Worm (Caenorhabditis elegans) whole organism, L4 larva: ENCODE results near the gene F35H10.10.

ENCODE experiments used
- F10B5.3 ChIP-seq: sonication (generic microtip); optimal IDR thresholded peaks from 2 replicates; lab custom pipeline; 2016; ENCODE audit warnings: mild to moderate bottlenecking, missing genetic modification characterization, missing compliant biosample characterization
- R02D3.7 ChIP-seq: fragments of 150-350 bp; sonication (generic microtip); optimal IDR thresholded peaks from 3 replicates; lab custom pipeline; 2014; ENCODE audit warnings: missing biosample characterization, missing genetic modification characterization
- T20F7.1 ChIP-seq: fragments of 200-800 bp; sonication (Bioruptor generic); optimal IDR thresholded peaks from 2 replicates; lab custom pipeline; 2018; ENCODE audit warnings: mild to moderate bottlenecking, missing genetic modification characterization, missing compliant biosample characterization
- Y105C5A.15 ChIP-seq: fragments of 200-800 bp; sonication (Bioruptor generic); IDR thresholded peaks from 2 replicates; pipeline ENCODE4 v1.3.6; 2022; ENCODE audit warnings: missing genetic modification characterization, missing compliant biosample characterization
- Y5F2A.4 ChIP-seq: fragments of 200-800 bp; sonication (Bioruptor generic); optimal IDR thresholded peaks from 2 replicates; lab custom pipeline; 2018; ENCODE audit warnings: mild to moderate bottlenecking, missing genetic modification characterization, missing compliant biosample characterization
- ZK337.2 ChIP-seq: fragments of 200-800 bp; sonication (Bioruptor generic); IDR thresholded peaks from 2 replicates; pipeline ENCODE4 v1.3.6; 2022; ENCODE audit warnings: missing genetic modification reagents, missing genetic modification characterization, missing compliant biosample characterization
- aha-1 ChIP-seq: fragments of 150-350 bp; peaks from one replicate; lab custom pipeline; 2014; ENCODE audit warnings: missing biosample characterization, missing genetic modification characterization
- ama-1 ChIP-seq: fragments of 150-350 bp; optimal IDR thresholded peaks from 2 replicates; lab custom pipeline; 2014; ENCODE audit warnings: inconsistent platforms, mixed read lengths
- attf-4 ChIP-seq: sonication (generic microtip); optimal IDR thresholded peaks from 3 replicates; lab custom pipeline; 2017; ENCODE audit warnings: missing biosample characterization, missing genetic modification characterization
- ceh-20 ChIP-seq: fragments of 200-800 bp; sonication (Bioruptor generic); IDR thresholded peaks from 2 replicates; pipeline ENCODE4 v1.3.6; 2022; ENCODE audit warnings: missing genetic modification reagents, missing genetic modification characterization, missing compliant biosample characterization
- ceh-62 ChIP-seq: sonication (generic microtip); optimal IDR thresholded peaks from 2 replicates; lab custom pipeline; 2017; ENCODE audit warnings: missing biosample characterization, missing genetic modification characterization
- ces-1 ChIP-seq: fragments of 150-350 bp; sonication (generic microtip); optimal IDR thresholded peaks from 4 replicates; lab custom pipeline; 2014; ENCODE audit warnings: missing biosample characterization, missing genetic modification reagents, missing genetic modification characterization
- daf-12 ChIP-seq: fragments of 150-350 bp; optimal IDR thresholded peaks from 2 replicates; lab custom pipeline; 2014; ENCODE audit warnings: missing biosample characterization, missing genetic modification reagents, missing genetic modification characterization
- daf-16 ChIP-seq, 3 experiments: sonication (generic microtip); optimal IDR thresholded peaks; 2 replicates each; lab custom pipeline; 2016 to 2017; ENCODE audit warnings: missing genetic modification characterization in 3 of 3, missing genetic modification reagents in 3 of 3, mild to moderate bottlenecking in 2 of 3, missing compliant biosample characterization in 2 of 3, missing biosample characterization in 1 of 3, moderate library complexity in 1 of 3
- daf-19 ChIP-seq: fragments of 200-800 bp; sonication (Bioruptor generic); conservative IDR thresholded peaks from 2 replicates; pipeline ENCODE4 v1.3.6; 2022; ENCODE audit warnings: missing genetic modification characterization, missing compliant biosample characterization
- daf-8 ChIP-seq: fragments of 200-800 bp; sonication (Bioruptor generic); IDR thresholded peaks from 2 replicates; pipeline ENCODE4 v1.3.6; 2022; ENCODE audit warnings: missing genetic modification characterization, missing compliant biosample characterization
- dmd-6 ChIP-seq: fragments of 200-800 bp; sonication (Bioruptor generic); IDR thresholded peaks from 2 replicates; pipeline ENCODE4 v1.3.6; 2022; ENCODE audit warnings: missing genetic modification reagents, missing genetic modification characterization, missing compliant biosample characterization
- dpl-1 ChIP-seq: fragments of 150-350 bp; optimal IDR thresholded peaks from 2 replicates; lab custom pipeline; 2014; ENCODE audit warnings: missing biosample characterization, missing genetic modification reagents, missing genetic modification characterization
- egl-27 ChIP-seq: sonication (generic microtip); optimal IDR thresholded peaks from 3 replicates; lab custom pipeline; 2017; ENCODE audit warnings: missing biosample characterization, missing genetic modification reagents, missing genetic modification characterization
- hlh-11 ChIP-seq: fragments of 200-800 bp; sonication (Bioruptor generic); optimal IDR thresholded peaks from 2 replicates; lab custom pipeline; 2018; ENCODE audit warnings: mild to moderate bottlenecking, missing genetic modification characterization, missing compliant biosample characterization
- jun-1 ChIP-seq: fragments of 150-350 bp; optimal IDR thresholded peaks from 2 replicates; lab custom pipeline; 2014; ENCODE audit warnings: missing biosample characterization, missing genetic modification reagents, missing genetic modification characterization
- lin-29 ChIP-seq: fragments of 200-800 bp; sonication (Bioruptor generic); IDR thresholded peaks from 2 replicates; pipeline ENCODE4 v1.3.6; 2022; ENCODE audit warnings: missing genetic modification reagents, missing genetic modification characterization, missing compliant biosample characterization
- lin-39 ChIP-seq: fragments of 150-350 bp; optimal IDR thresholded peaks from 2 replicates; lab custom pipeline; 2014; ENCODE audit warnings: missing biosample characterization, missing genetic modification reagents, missing genetic modification characterization
- lir-3 ChIP-seq: sonication (generic microtip); optimal IDR thresholded peaks from 2 replicates; lab custom pipeline; 2016; ENCODE audit warnings: mild to moderate bottlenecking, missing genetic modification characterization, missing compliant biosample characterization
- lsy-2 ChIP-seq, 2 experiments: fragments of 150-350 bp in 1 of 2; sonication (generic microtip) in 1 of 2; optimal IDR thresholded peaks; 2 replicates each; lab custom pipeline; 2014 to 2017; ENCODE audit warnings: missing biosample characterization in 2 of 2, missing genetic modification characterization in 2 of 2
- madf-9 ChIP-seq: fragments of 200-800 bp; sonication (Bioruptor generic); conservative IDR thresholded peaks from 2 replicates; pipeline ENCODE4 v1.3.6; 2022; ENCODE audit warnings: missing genetic modification reagents, missing genetic modification characterization, missing compliant biosample characterization
- mdt-29 ChIP-seq: fragments of 200-800 bp; sonication (Bioruptor generic); IDR thresholded peaks from 2 replicates; pipeline ENCODE4 v1.3.6; 2022; ENCODE audit warnings: missing genetic modification reagents, missing genetic modification characterization, missing compliant biosample characterization
- mep-1 ChIP-seq: fragments of 150-350 bp; sonication (generic microtip); optimal IDR thresholded peaks from 3 replicates; lab custom pipeline; 2014; ENCODE audit warnings: missing biosample characterization, missing genetic modification characterization
- mes-2 ChIP-seq: sonication (generic microtip); optimal IDR thresholded peaks from 2 replicates; lab custom pipeline; 2016; ENCODE audit warnings: missing genotype, mild to moderate bottlenecking, missing genetic modification characterization, missing compliant biosample characterization; ENCODE audit not compliant: poor library complexity, severe bottlenecking
- mxl-3 ChIP-seq: fragments of 200-800 bp; sonication (Bioruptor generic); optimal IDR thresholded peaks from 2 replicates; lab custom pipeline; 2018; ENCODE audit warnings: mild to moderate bottlenecking, missing genetic modification characterization, missing compliant biosample characterization
- nhr-102 ChIP-seq: sonication (generic microtip); optimal IDR thresholded peaks from 2 replicates; lab custom pipeline; 2016; ENCODE audit warnings: mild to moderate bottlenecking, missing genetic modification characterization, moderate library complexity, missing compliant biosample characterization
- nhr-111 ChIP-seq: fragments of 200-800 bp; sonication (Bioruptor generic); optimal IDR thresholded peaks from 2 replicates; lab custom pipeline; 2018; ENCODE audit warnings: mild to moderate bottlenecking, missing genetic modification characterization, missing compliant biosample characterization
- nhr-25 ChIP-seq: sonication (generic microtip); optimal IDR thresholded peaks from 2 replicates; lab custom pipeline; 2017; ENCODE audit warnings: missing genetic modification characterization, mild to moderate bottlenecking, missing compliant biosample characterization, antibody characterized with exemption, moderate library complexity, borderline replicate concordance; ENCODE audit not compliant: insufficient read depth
- nhr-28 ChIP-seq: fragments of 150-350 bp; optimal IDR thresholded peaks from 2 replicates; lab custom pipeline; 2014; ENCODE audit warnings: missing biosample characterization, missing genetic modification characterization
- nhr-77 ChIP-seq: fragments of 150-350 bp; optimal IDR thresholded peaks from 2 replicates; lab custom pipeline; 2014; ENCODE audit warnings: missing biosample characterization, missing genetic modification characterization
- pha-4 ChIP-seq, 2 experiments: fragments of 150-350 bp in 1 of 2; fragments of 200-800 bp in 1 of 2; sonication (Bioruptor generic) in 1 of 2; IDR thresholded peaks in 1 of 2; optimal IDR thresholded peaks in 1 of 2; 2 replicates each; pipeline versions ENCODE4 v1.3.6 to Lab custom; 2014 to 2022; ENCODE audit warnings: missing genetic modification characterization in 2 of 2, missing genetic modification reagents in 2 of 2, missing biosample characterization in 1 of 2, missing compliant biosample characterization in 1 of 2
- saeg-2 ChIP-seq: fragments of 200-800 bp; sonication (Bioruptor generic); IDR thresholded peaks from 2 replicates; pipeline ENCODE4 v1.3.6; 2022; ENCODE audit warnings: missing genetic modification reagents, missing genetic modification characterization, missing compliant biosample characterization
- skn-1 ChIP-seq: fragments of 150-350 bp; optimal IDR thresholded peaks from 2 replicates; lab custom pipeline; 2014; ENCODE audit warnings: missing biosample characterization, missing genetic modification characterization
- spr-1 ChIP-seq: sonication (generic microtip); optimal IDR thresholded peaks from 2 replicates; lab custom pipeline; 2016; ENCODE audit warnings: mild to moderate bottlenecking, missing genetic modification characterization, missing compliant biosample characterization
- spr-3 ChIP-seq: fragments of 200-800 bp; sonication (Bioruptor generic); optimal IDR thresholded peaks from 2 replicates; lab custom pipeline; 2018; ENCODE audit warnings: mild to moderate bottlenecking, missing genetic modification characterization, missing compliant biosample characterization
- tag-97 ChIP-seq: fragments of 200-800 bp; sonication (Bioruptor generic); IDR thresholded peaks from 2 replicates; pipeline ENCODE4 v1.3.6; 2022; ENCODE audit warnings: missing genetic modification characterization, missing compliant biosample characterization
- vab-7 ChIP-seq: fragments of 200-800 bp; sonication (Bioruptor generic); IDR thresholded peaks from 2 replicates; pipeline ENCODE4 v1.3.6; 2022; ENCODE audit warnings: missing genetic modification reagents, missing genetic modification characterization, missing compliant biosample characterization
- zfp-2 ChIP-seq: sonication (generic microtip); optimal IDR thresholded peaks from 2 replicates; lab custom pipeline; 2016; ENCODE audit warnings: mild to moderate bottlenecking, missing genetic modification characterization, missing compliant biosample characterization
- zip-11 ChIP-seq: fragments of 200-800 bp; sonication (Bioruptor generic); IDR thresholded peaks from 2 replicates; pipeline ENCODE4 v1.3.6; 2022; ENCODE audit warnings: missing genetic modification characterization, missing compliant biosample characterization
- zip-2 ChIP-seq: fragments of 150-350 bp; optimal IDR thresholded peaks from 2 replicates; lab custom pipeline; 2014; ENCODE audit warnings: missing biosample characterization, missing genetic modification characterization
- ztf-11 ChIP-seq: fragments of 150-350 bp; optimal IDR thresholded peaks from 2 replicates; lab custom pipeline; 2014; ENCODE audit warnings: missing biosample characterization, missing genetic modification characterization

Gene F35H10.10

DNA sequence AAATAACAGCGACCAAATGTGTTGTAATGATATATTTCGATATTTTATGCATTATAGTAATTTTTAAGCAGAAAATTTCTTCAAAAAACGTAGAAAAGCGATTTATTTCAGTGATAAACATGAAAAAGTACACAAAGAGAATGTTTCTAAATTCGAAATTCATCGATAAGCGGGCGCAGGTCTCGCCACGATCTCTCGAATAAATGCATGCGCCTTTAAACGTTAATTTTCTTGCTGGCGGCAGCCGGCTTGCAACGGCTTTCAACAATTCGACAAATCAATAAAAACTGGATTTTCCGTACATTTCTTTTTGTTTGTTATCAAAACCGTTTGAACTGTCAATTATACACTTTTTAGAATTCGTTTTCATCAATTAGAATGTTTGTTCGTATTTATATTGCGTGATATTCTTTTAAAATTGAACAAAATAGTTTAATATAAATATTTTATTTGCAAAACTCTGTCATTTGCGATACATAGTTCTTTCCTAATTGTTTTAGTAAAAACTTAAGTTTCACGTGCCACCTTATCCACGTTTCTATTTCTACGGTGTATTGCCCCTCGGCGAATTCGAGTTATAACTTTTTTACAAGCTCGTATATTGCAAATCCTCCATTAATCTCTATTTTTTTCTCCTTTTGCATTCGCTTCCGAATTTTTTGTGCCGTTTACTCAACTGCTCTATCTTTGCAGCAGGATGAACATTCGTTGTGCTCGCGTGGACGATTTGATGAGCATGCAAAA is 23.0 kb downstream of the F35H10.10 start, which contains the start of gene daf-31 (continued):
- peak; percentile 3 for TF ChIP-seq nhr-28
- TF ChIP-seq daf-16 (GFP tag; optimal IDR thresholded peaks at IDR 0.05; lab: Kevin White, UChicago): no peak
- TF ChIP-seq daf-16 (tag; optimal IDR thresholded peaks at IDR 0.05; lab: Kevin White, UChicago): peak; percentile 50
- no peak for TF ChIP-seq lin-39 (tag; lab: Kevin White, UChicago)
- TF ChIP-seq ZK337.2 (GFP tag; lab: Robert Waterston, UW): no peak
- TF ChIP-seq daf-8 (GFP tag; lab: Robert Waterston, UW): no peak
- TF ChIP-seq nhr-25 (tag; lab: Kevin White, UChicago): no peak
- TF ChIP-seq pha-4 (GFP tag; IDR thresholded peaks at IDR 0.05; lab: Robert Waterston, UW): no peak
- TF ChIP-seq pha-4 (tag; optimal IDR thresholded peaks at IDR 0.05; lab: Kevin White, UChicago): peak; percentile 39
- no peak for TF ChIP-seq zip-11 (GFP tag; lab: Robert Waterston, UW)
- TF ChIP-seq egl-27: no peak
- TF ChIP-seq mdt-29: no peak
- peak; percentile 0 for TF ChIP-seq hlh-11 (tag; lab: Kevin White, UChicago)
- peak; percentile 60 for TF ChIP-seq mep-1
- no peak for TF ChIP-seq daf-19 (GFP tag; lab: Robert Waterston, UW)
- TF ChIP-seq dmd-6 (GFP tag; lab: Robert Waterston, UW): no peak; the same call in 1 of the 2 replicates
- no peak for TF ChIP-seq zip-2 (tag; lab: Kevin White, UChicago)
- TF ChIP-seq aha-1: no peak
- TF ChIP-seq F10B5.3 (tag; lab: Kevin White, UChicago): no peak
- TF ChIP-seq nhr-77: no peak
- no peak for TF ChIP-seq spr-1 (tag; lab: Kevin White, UChicago)
- no peak for TF ChIP-seq madf-9 (GFP tag; lab: Robert Waterston, UW)
- TF ChIP-seq attf-4 (tag; lab: Kevin White, UChicago): no peak
- TF ChIP-seq Y5F2A.4 (GFP tag; lab: Kevin White, UChicago): no peak
- no peak for TF ChIP-seq lir-3 (tag; lab: Kevin White, UChicago)
- peak; percentile 57 for TF ChIP-seq dpl-1
- TF ChIP-seq mxl-3 (GFP tag; lab: Kevin White, UChicago): no peak
- no peak for TF ChIP-seq vab-7 (GFP tag; lab: Robert Waterston, UW)
- peak; percentile 7 for TF ChIP-seq ama-1 (lab: Kevin White, UChicago)
- TF ChIP-seq skn-1 (tag; lab: Kevin White, UChicago): no peak
- no peak for TF ChIP-seq saeg-2 (GFP tag; lab: Robert Waterston, UW)
- TF ChIP-seq R02D3.7: no peak
- TF ChIP-seq ceh-20 (GFP tag; lab: Robert Waterston, UW): no peak
- no peak for TF ChIP-seq lin-29 (GFP tag; lab: Robert Waterston, UW)

ce11 chrIV:8289505-8289579 is 23.4 kb downstream of the F35H10.10 start, which contains the start of gene nucl-1:
Gene nucl-1, minus strand, starts transcription at chrIV:8289530.
- TF ChIP-seq spr-3 (GFP tag; lab: Kevin White, UChicago) (no peak), madf-9 (GFP tag; lab: Robert Waterston, UW) (no peak), lir-3 (tag; lab: Kevin White, UChicago) (no peak), jun-1 (no peak), ces-1 (GFP tag; lab: Kevin White, UChicago) (no peak), T20F7.1 (GFP tag; lab: Kevin White, UChicago) (no peak), lsy-2 (tag; optimal IDR thresholded peaks at IDR 0.05; lab: Kevin White, UChicago) (no peak), ama-1 (lab: Kevin White, UChicago) (no peak), nhr-111 (GFP tag; lab: Kevin White, UChicago) (no peak), daf-8 (GFP tag; lab: Robert Waterston, UW) (no peak), nhr-28 (no peak), zfp-2 (tag; lab: Kevin White, UChicago) (no peak), nhr-102 (no peak), ztf-11 (tag; lab: Kevin White, UChicago) (no peak), tag-97 (GFP tag; lab: Robert Waterston, UW) (no peak), Y105C5A.15 (GFP tag; lab: Robert Waterston, UW) (no peak), mes-2 (tag; lab: Kevin White, UChicago) (no peak), F10B5.3 (tag; lab: Kevin White, UChicago) (no peak), ceh-62 (tag; lab: Kevin White, UChicago) (no peak), daf-12 (tag; lab: Kevin White, UChicago) (no peak)
